Worm (Caenorhabditis elegans): ENCODE results near the gene T25B9.9.

ce11 chrIV:10820114-10820513, 50.7 kb downstream of the T25B9.9 start:
- no peak for TF ChIP-seq tbx-37 (GFP tag; conservative IDR thresholded peaks at IDR 0.05)
- TF ChIP-seq sea-1 (GFP tag; conservative IDR thresholded peaks at IDR 0.05), result no peak
- no peak for TF ChIP-seq tra-4 (tag; optimal IDR thresholded peaks at IDR 0.05)
- TF ChIP-seq F13C5.2 (tag; optimal IDR thresholded peaks at IDR 0.05), result no peak
- TF ChIP-seq ets-7 (tag; optimal IDR thresholded peaks at IDR 0.05), result no peak
- TF ChIP-seq ama-1 (optimal IDR thresholded peaks at IDR 0.05), result no peak
- no peak for TF ChIP-seq hmbx-1 (tag; optimal IDR thresholded peaks at IDR 0.05)
- TF ChIP-seq ceh-36 (tag; optimal IDR thresholded peaks at IDR 0.05), result no peak
